Worm (Caenorhabditis elegans) whole organism, young adult: ENCODE results near the gene mbk-2.

ENCODE experiments used
- Y56A3A.18 ChIP-seq: fragments of 200-800 bp; sonication (Bioruptor generic); IDR thresholded peaks from 2 replicates; pipeline ENCODE4 v1.3.6; 2022; ENCODE audit warnings: missing genetic modification reagents, missing genetic modification characterization, missing compliant biosample characterization
- attf-6 ChIP-seq: fragments of 200-800 bp; sonication (Bioruptor generic); IDR thresholded peaks from 2 replicates; pipeline ENCODE4 v1.3.6; 2022; ENCODE audit warnings: missing genetic modification reagents, missing genetic modification characterization, missing compliant biosample characterization
- rcor-1 ChIP-seq: fragments of 200-800 bp; sonication (Bioruptor generic); IDR thresholded peaks from 2 replicates; pipeline ENCODE4 v1.3.6; 2022; ENCODE audit warnings: missing genetic modification reagents, missing genetic modification characterization, missing compliant biosample characterization
- unc-62 ChIP-seq: fragments of 150-350 bp; optimal IDR thresholded peaks from 2 replicates; lab custom pipeline; 2014; ENCODE audit warnings: missing biosample characterization, missing genetic modification reagents, missing genetic modification characterization
- ztf-25 ChIP-seq: fragments of 200-800 bp; sonication (Bioruptor generic); IDR thresholded peaks from 2 replicates; pipeline ENCODE4 v1.3.6; 2022; ENCODE audit warnings: missing genetic modification reagents, missing genetic modification characterization, missing compliant biosample characterization

DNA sequence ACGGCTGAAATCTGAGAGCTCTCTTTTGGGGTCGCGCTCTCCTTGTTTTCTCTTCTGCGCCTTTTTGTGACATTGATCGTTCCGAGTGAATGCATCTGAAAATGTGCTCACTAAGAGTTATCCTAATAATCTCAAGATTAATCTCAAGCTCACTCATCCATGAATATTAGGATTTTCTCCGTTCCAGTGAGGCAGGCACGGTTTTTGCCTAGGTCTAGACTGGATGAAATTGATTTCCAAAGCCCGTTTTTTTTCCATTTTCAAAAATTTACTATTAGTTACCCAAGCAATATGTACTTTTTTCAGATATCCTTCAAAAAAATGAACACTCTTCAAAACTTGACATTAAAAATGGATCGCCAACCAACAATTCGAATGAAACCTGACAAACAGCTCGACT, 33.1 kb downstream of the mbk-2 start, which contains the start of gene amt-2:
- TF ChIP-seq ztf-25 (GFP tag; lab: Robert Waterston, UW) (no peak), attf-6 (GFP tag; lab: Robert Waterston, UW) (no peak), unc-62 (no peak), rcor-1 (no peak), Y56A3A.18 (GFP tag; lab: Robert Waterston, UW) (no peak)
